Worm (Caenorhabditis elegans) whole organism, young adult: ENCODE data around the gene tpst-1.

ENCODE experiments used
- B0019.2 ChIP-seq: fragments of 200-800 bp; sonication (Bioruptor generic); conservative IDR thresholded peaks from 2 replicates; pipeline ENCODE4 v1.3.6; 2022; ENCODE audit warnings: missing genetic modification reagents, missing genetic modification characterization, missing compliant biosample characterization
- B0035.1 ChIP-seq: sonication (generic microtip); optimal IDR thresholded peaks from 2 replicates; lab custom pipeline; 2016; ENCODE audit warnings: missing genetic modification characterization, mild to moderate bottlenecking, missing compliant biosample characterization, missing genotype, missing genetic modification reagents
- C17E4.6 ChIP-seq: fragments of 200-800 bp; sonication (Bioruptor generic); IDR thresholded peaks from 2 replicates; pipeline ENCODE4 v1.3.6; 2022; ENCODE audit warnings: missing genetic modification reagents, missing genetic modification characterization, missing compliant biosample characterization
- D2030.7 ChIP-seq: fragments of 200-800 bp; sonication (Bioruptor generic); IDR thresholded peaks from 2 replicates; pipeline ENCODE4 v1.3.6; 2022; ENCODE audit warnings: missing genetic modification reagents, missing genetic modification characterization, missing compliant biosample characterization
- F22D6.2 ChIP-seq: sonication (generic microtip); optimal IDR thresholded peaks from 2 replicates; lab custom pipeline; 2016; ENCODE audit warnings: mild to moderate bottlenecking, missing genetic modification characterization, missing compliant biosample characterization
- F23B12.7 ChIP-seq: sonication (generic microtip); optimal IDR thresholded peaks from 2 replicates; lab custom pipeline; 2017; ENCODE audit warnings: missing genetic modification characterization, mild to moderate bottlenecking, missing compliant biosample characterization, antibody characterized with exemption, moderate library complexity; ENCODE audit not compliant: insufficient read depth
- F33H1.4 ChIP-seq: fragments of 200-800 bp; sonication (Bioruptor generic); IDR thresholded peaks from 2 replicates; pipeline ENCODE4 v1.3.6; 2022; ENCODE audit warnings: missing genetic modification reagents, missing genetic modification characterization, missing compliant biosample characterization
- F39B2.1 ChIP-seq: fragments of 200-800 bp; sonication (Bioruptor generic); IDR thresholded peaks from 2 replicates; pipeline ENCODE4 v1.3.6; 2022; ENCODE audit warnings: missing genetic modification reagents, missing genetic modification characterization, missing compliant biosample characterization
- F52B5.7 ChIP-seq: sonication (generic microtip); optimal IDR thresholded peaks from 2 replicates; lab custom pipeline; 2016; ENCODE audit warnings: mild to moderate bottlenecking, missing genetic modification characterization, missing compliant biosample characterization
- K12H6.12 ChIP-seq: fragments of 200-800 bp; sonication (Bioruptor generic); optimal IDR thresholded peaks from 2 replicates; lab custom pipeline; 2018; ENCODE audit warnings: mild to moderate bottlenecking, missing genetic modification characterization, missing compliant biosample characterization
- Y53F4B.3 ChIP-seq: fragments of 200-800 bp; sonication (Bioruptor generic); IDR thresholded peaks from 2 replicates; pipeline ENCODE4 v1.3.6; 2022; ENCODE audit warnings: missing genetic modification reagents, missing genetic modification characterization, missing compliant biosample characterization
- Y95B8A.8 ChIP-seq: fragments of 200-800 bp; sonication (Bioruptor generic); IDR thresholded peaks from 2 replicates; pipeline ENCODE4 v1.3.6; 2022; ENCODE audit warnings: missing genetic modification reagents, missing genetic modification characterization, missing compliant biosample characterization
- ama-1 ChIP-seq, 3 experiments: fragments of 150-350 bp in 1 of 3; sonication (generic microtip) in 2 of 3; optimal IDR thresholded peaks; 2 replicates each; lab custom pipeline; 2014 to 2018; ENCODE audit warnings: missing biosample characterization in 2 of 3, missing genetic modification characterization in 2 of 3, missing genetic modification reagents in 2 of 3
- aptf-2 ChIP-seq: fragments of 200-800 bp; sonication (Bioruptor generic); conservative IDR thresholded peaks from 2 replicates; pipeline ENCODE4 v1.3.6; 2022; ENCODE audit warnings: missing genetic modification reagents, missing genetic modification characterization, missing compliant biosample characterization
- atf-7 ChIP-seq: sonication (generic microtip); optimal IDR thresholded peaks from 2 replicates; lab custom pipeline; 2017; ENCODE audit warnings: mild to moderate bottlenecking, missing genetic modification characterization, missing compliant biosample characterization
- attf-6 ChIP-seq: fragments of 200-800 bp; sonication (Bioruptor generic); IDR thresholded peaks from 2 replicates; pipeline ENCODE4 v1.3.6; 2022; ENCODE audit warnings: missing genetic modification reagents, missing genetic modification characterization, missing compliant biosample characterization
- bed-1 ChIP-seq: fragments of 200-800 bp; sonication (Bioruptor generic); IDR thresholded peaks from 2 replicates; pipeline ENCODE4 v1.3.6; 2022; ENCODE audit warnings: missing genetic modification reagents, missing genetic modification characterization, missing compliant biosample characterization
- cebp-2 ChIP-seq: fragments of 200-800 bp; sonication (Bioruptor generic); IDR thresholded peaks from 2 replicates; pipeline ENCODE4 v1.3.6; 2022; ENCODE audit warnings: missing genetic modification characterization, missing compliant biosample characterization
- ceh-40 ChIP-seq: fragments of 200-800 bp; sonication (Bioruptor generic); IDR thresholded peaks from 2 replicates; pipeline ENCODE4 v1.3.6; 2022; ENCODE audit warnings: missing genetic modification characterization, missing compliant biosample characterization
- ceh-58 ChIP-seq: fragments of 200-800 bp; sonication (Bioruptor generic); IDR thresholded peaks from 2 replicates; pipeline ENCODE4 v1.3.6; 2022; ENCODE audit warnings: missing genetic modification characterization, missing compliant biosample characterization
- dox-1 ChIP-seq: fragments of 200-800 bp; sonication (Bioruptor generic); IDR thresholded peaks from 2 replicates; pipeline ENCODE4 v1.3.6; 2022; ENCODE audit warnings: missing genetic modification reagents, missing genetic modification characterization, missing compliant biosample characterization
- egl-18 ChIP-seq: fragments of 200-800 bp; sonication (Bioruptor generic); IDR thresholded peaks from 2 replicates; pipeline ENCODE4 v1.3.6; 2022; ENCODE audit warnings: missing genetic modification reagents, missing genetic modification characterization, missing compliant biosample characterization
- fkh-3 ChIP-seq: sonication (generic microtip); optimal IDR thresholded peaks from 2 replicates; lab custom pipeline; 2016; ENCODE audit warnings: mild to moderate bottlenecking, missing genetic modification characterization, missing compliant biosample characterization
- gei-17 ChIP-seq: fragments of 200-800 bp; sonication (Bioruptor generic); optimal IDR thresholded peaks from 2 replicates; lab custom pipeline; 2018; ENCODE audit warnings: mild to moderate bottlenecking, missing genetic modification characterization, missing compliant biosample characterization
- him-1 ChIP-seq: sonication (generic microtip); optimal IDR thresholded peaks from 2 replicates; lab custom pipeline; 2016; ENCODE audit warnings: missing genotype, missing genetic modification reagents, missing genetic modification characterization, missing compliant biosample characterization
- hmg-1.2 ChIP-seq: fragments of 200-800 bp; sonication (Bioruptor generic); IDR thresholded peaks from 2 replicates; pipeline ENCODE4 v1.3.6; 2022; ENCODE audit warnings: missing genetic modification reagents, missing genetic modification characterization, missing compliant biosample characterization
- lin-35 ChIP-seq, 3 experiments: fragments of 150-350 bp in 2 of 3; sonication (generic microtip) in 1 of 3; optimal IDR thresholded peaks; 2 replicates each; lab custom pipeline; 2014 to 2018; ENCODE audit warnings: missing biosample characterization in 3 of 3, missing genetic modification characterization in 3 of 3, missing genetic modification reagents in 3 of 3
- lsl-1 ChIP-seq: fragments of 200-800 bp; sonication (Bioruptor generic); optimal IDR thresholded peaks from 2 replicates; lab custom pipeline; 2018; ENCODE audit warnings: mild to moderate bottlenecking, missing genetic modification characterization, moderate library complexity, missing compliant biosample characterization
- madf-6 ChIP-seq: fragments of 200-800 bp; sonication (Bioruptor generic); IDR thresholded peaks from 2 replicates; pipeline ENCODE4 v1.3.6; 2022; ENCODE audit warnings: missing genetic modification reagents, missing genetic modification characterization, missing compliant biosample characterization
- mcd-1 ChIP-seq: fragments of 200-800 bp; sonication (Bioruptor generic); IDR thresholded peaks from 2 replicates; pipeline ENCODE4 v1.3.6; 2022; ENCODE audit warnings: missing genetic modification reagents, missing genetic modification characterization, missing compliant biosample characterization
- mxl-1 ChIP-seq: sonication (generic microtip); optimal IDR thresholded peaks from 2 replicates; lab custom pipeline; 2016; ENCODE audit warnings: missing genetic modification characterization, missing compliant biosample characterization
- nfya-2 ChIP-seq: fragments of 200-800 bp; sonication (Bioruptor generic); IDR thresholded peaks from 2 replicates; pipeline ENCODE4 v1.3.6; 2022; ENCODE audit warnings: missing genetic modification reagents, missing genetic modification characterization, missing compliant biosample characterization
- nfyb-1 ChIP-seq: fragments of 200-800 bp; sonication (Bioruptor generic); IDR thresholded peaks from 2 replicates; pipeline ENCODE4 v1.3.6; 2022; ENCODE audit warnings: missing genetic modification reagents, missing genetic modification characterization, missing compliant biosample characterization
- pha-4 ChIP-seq: fragments of 150-350 bp; sonication (generic microtip); optimal IDR thresholded peaks from 2 replicates; lab custom pipeline; 2014; ENCODE audit warnings: missing biosample characterization, missing genetic modification reagents, missing genetic modification characterization
- rcor-1 ChIP-seq: fragments of 200-800 bp; sonication (Bioruptor generic); IDR thresholded peaks from 2 replicates; pipeline ENCODE4 v1.3.6; 2022; ENCODE audit warnings: missing genetic modification reagents, missing genetic modification characterization, missing compliant biosample characterization
- rec-8 ChIP-seq, 2 experiments: sonication (generic microtip); optimal IDR thresholded peaks; 2 replicates each; lab custom pipeline; 2016; ENCODE audit warnings: mild to moderate bottlenecking in 2 of 2, missing genetic modification characterization in 2 of 2, missing genetic modification reagents in 2 of 2, missing genotype in 2 of 2, missing biosample characterization in 1 of 2, missing compliant biosample characterization in 1 of 2, moderate library complexity in 1 of 2
- repo-1 ChIP-seq: sonication (generic microtip); optimal IDR thresholded peaks from 2 replicates; lab custom pipeline; 2017; ENCODE audit warnings: mild to moderate bottlenecking, missing genetic modification characterization, missing compliant biosample characterization
- rpc-1 ChIP-seq, 2 experiments: fragments of 150-350 bp in 1 of 2; sonication (generic microtip) in 1 of 2; optimal IDR thresholded peaks; 2 replicates each; lab custom pipeline; 2014 to 2018; ENCODE audit warnings: missing biosample characterization in 1 of 2, missing genetic modification characterization in 1 of 2, missing genetic modification reagents in 1 of 2, missing genotype in 1 of 2
- sea-2 ChIP-seq: fragments of 200-800 bp; sonication (Bioruptor generic); IDR thresholded peaks from 2 replicates; pipeline ENCODE4 v1.3.6; 2022; ENCODE audit warnings: missing genetic modification characterization, missing compliant biosample characterization
- tbp1 ChIP-seq: fragments of 200-800 bp; sonication (Bioruptor generic); optimal IDR thresholded peaks from 2 replicates; lab custom pipeline; 2018; ENCODE audit warnings: mild to moderate bottlenecking, missing genetic modification characterization, missing compliant biosample characterization
- zim-3 ChIP-seq: sonication (generic microtip); optimal IDR thresholded peaks from 2 replicates; lab custom pipeline; 2017; ENCODE audit warnings: mild to moderate bottlenecking, missing genetic modification characterization, moderate library complexity, missing compliant biosample characterization
- ztf-6 ChIP-seq: fragments of 200-800 bp; sonication (Bioruptor generic); IDR thresholded peaks from 2 replicates; pipeline ENCODE4 v1.3.6; 2022; ENCODE audit warnings: missing genetic modification reagents, missing genetic modification characterization, missing compliant biosample characterization

The tpst-1 gene

DNA sequence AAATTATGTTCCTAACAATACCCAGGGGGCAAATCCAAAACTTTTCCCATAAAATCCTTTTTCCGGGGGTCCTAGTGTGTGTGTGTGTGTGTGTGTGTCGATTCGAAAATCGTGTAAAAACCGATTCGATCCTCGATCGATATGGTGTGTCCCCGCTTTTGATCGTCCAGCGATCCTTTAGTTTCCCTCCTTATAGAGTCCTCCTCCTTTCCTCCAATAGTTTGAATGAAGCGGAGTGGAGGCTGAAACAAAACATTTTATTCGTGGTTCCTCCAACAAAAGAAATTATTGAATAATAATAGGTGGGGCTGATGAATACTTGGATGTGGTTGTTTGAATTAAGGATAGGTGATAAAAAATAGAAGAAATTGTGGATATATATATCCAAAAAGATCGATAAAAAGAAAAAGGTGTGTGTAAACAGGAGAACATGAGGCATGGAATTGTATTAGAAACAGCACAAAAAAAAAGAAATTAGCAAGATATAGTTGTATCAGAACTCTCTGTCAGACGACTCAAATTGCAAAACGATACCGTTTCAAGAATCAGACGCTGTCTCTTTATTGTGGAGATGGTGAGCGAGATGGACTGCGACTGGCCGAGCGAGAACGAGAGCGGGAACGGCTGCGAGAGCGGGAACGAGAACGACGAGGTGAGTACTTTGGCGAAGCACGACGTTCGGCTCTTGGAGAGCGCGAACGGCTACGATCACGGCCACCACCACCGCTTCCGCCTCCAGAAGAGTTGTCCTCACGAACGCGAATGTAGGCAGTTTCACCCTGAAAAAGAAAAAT, 24.6 kb upstream of the tpst-1 start (continued):
- TF ChIP-seq F39B2.1 = peak; percentile 32; the same call in 1 of the 2 replicates
- TF ChIP-seq lin-35 (GFP tag; optimal IDR thresholded peaks at IDR 0.05; lab: Kevin White, UChicago) = no peak
- TF ChIP-seq ceh-58 (GFP tag; lab: Robert Waterston, UW) = 0 out of 2 replicates have a peak, but pooled peaks have one; percentile 65

DNA sequence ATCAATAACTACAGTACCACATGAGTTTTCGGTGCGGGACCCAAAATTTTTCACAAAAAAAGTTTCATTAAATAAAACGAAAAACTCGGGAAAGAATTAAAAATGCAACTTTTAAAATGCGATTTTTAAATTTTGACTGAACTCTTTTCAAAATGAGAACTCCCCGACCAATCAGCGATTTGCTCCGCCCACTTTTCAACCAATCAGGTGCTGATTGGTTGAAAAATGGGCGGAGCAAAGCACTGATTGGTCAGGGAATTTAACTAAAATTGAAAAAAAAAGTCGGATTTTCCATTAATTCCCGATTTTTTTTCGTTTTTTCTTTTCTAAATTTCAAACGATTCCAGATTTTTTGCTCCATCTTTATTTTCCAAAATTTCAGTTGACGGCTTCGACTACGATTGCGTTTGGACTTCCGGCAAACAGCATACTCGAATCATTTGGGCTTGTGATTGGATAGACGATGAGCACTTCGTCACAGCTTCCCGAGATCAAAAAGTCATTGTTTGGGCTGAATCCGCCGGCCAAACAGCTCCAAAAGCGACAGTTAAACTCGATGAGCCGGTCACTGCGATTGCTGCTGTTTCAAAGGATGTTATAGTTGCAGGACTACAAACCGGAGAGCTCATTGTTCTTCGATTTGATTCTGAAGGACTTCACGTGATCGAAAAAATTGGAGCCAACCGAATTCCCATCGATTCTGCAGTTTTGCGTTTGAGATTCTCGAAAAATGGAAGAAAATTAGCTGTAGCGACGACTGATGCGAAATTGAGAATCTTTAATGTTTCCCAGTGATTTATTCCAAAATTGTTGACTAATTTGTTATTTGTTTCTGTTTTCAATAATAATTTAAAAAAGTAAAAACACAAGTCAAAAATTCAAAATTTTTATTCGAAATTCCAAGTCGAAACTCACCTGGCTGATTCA, 23.5 kb upstream of the tpst-1 start:
- TF ChIP-seq D2030.7 (no peak), nfya-2 (GFP tag; lab: Robert Waterston, UW) (0 out of 2 replicates have a peak, but pooled peaks have one; percentile 70), aptf-2 (GFP tag; lab: Robert Waterston, UW) (no peak), F52B5.7 (no peak), lsl-1 (GFP tag; lab: Kevin White, UChicago) (no peak), pha-4 (tag; lab: Kevin White, UChicago) (no peak), hmg-1.2 (GFP tag; lab: Robert Waterston, UW) (no peak), rcor-1 (GFP tag; lab: Robert Waterston, UW) (no peak; the same call in 1 of the 2 replicates), him-1 (tag; lab: Kevin White, UChicago) (peak; percentile 15), ceh-40 (GFP tag; lab: Robert Waterston, UW) (no peak), atf-7 (no peak), egl-18 (GFP tag; lab: Robert Waterston, UW) (0 out of 2 replicates have a peak, but pooled peaks have one; percentile 21), mcd-1 (GFP tag; lab: Robert Waterston, UW) (no peak), C17E4.6 (GFP tag; lab: Robert Waterston, UW) (no peak), ztf-6 (GFP tag; lab: Robert Waterston, UW) (no peak), fkh-3 (tag; lab: Kevin White, UChicago) (peak; percentile 22), ama-1 (optimal IDR thresholded peaks at IDR 0.05; lab: Kevin White, UChicago) (peak; percentile 18), ama-1 (GFP tag; optimal IDR thresholded peaks at IDR 0.05; lab: Kevin White, UChicago) (no peak), F33H1.4 (GFP tag; lab: Robert Waterston, UW) (no peak), tbp1 (GFP tag; lab: Kevin White, UChicago) (no peak), K12H6.12 (peak; percentile 4), madf-6 (GFP tag; lab: Robert Waterston, UW) (peak; percentile 30; the same call in 1 of the 2 replicates), zim-3 (tag; lab: Kevin White, UChicago) (no peak), nfyb-1 (GFP tag; lab: Robert Waterston, UW) (peak; percentile 40; the same call in 1 of the 2 replicates), sea-2 (GFP tag; lab: Robert Waterston, UW) (no peak), mxl-1 (tag; lab: Kevin White, UChicago) (no peak), F23B12.7 (tag; lab: Kevin White, UChicago) (no peak), cebp-2 (0 out of 2 replicates have a peak, but pooled peaks have one; percentile 14), B0019.2 (GFP tag; lab: Robert Waterston, UW) (no peak), Y95B8A.8 (no peak), repo-1 (tag; lab: Kevin White, UChicago) (peak; percentile 15), F22D6.2 (tag; lab: Kevin White, UChicago) (no peak), dox-1 (no peak), gei-17 (no peak), B0035.1 (tag; lab: Kevin White, UChicago) (no peak), bed-1 (GFP tag; lab: Robert Waterston, UW) (no peak), rpc-1 (optimal IDR thresholded peaks at IDR 0.05; lab: Kevin White, UChicago) (no peak), rpc-1 (tag; optimal IDR thresholded peaks at IDR 0.05; lab: Kevin White, UChicago) (no peak), rec-8 (tag; optimal IDR thresholded peaks at IDR 0.05; lab: Kevin White, UChicago) (no peak), attf-6 (no peak), Y53F4B.3 (GFP tag; lab: Robert Waterston, UW) (no peak)
